Worm (Caenorhabditis elegans): ENCODE measurements around the gene K02D10.3.

DNA sequence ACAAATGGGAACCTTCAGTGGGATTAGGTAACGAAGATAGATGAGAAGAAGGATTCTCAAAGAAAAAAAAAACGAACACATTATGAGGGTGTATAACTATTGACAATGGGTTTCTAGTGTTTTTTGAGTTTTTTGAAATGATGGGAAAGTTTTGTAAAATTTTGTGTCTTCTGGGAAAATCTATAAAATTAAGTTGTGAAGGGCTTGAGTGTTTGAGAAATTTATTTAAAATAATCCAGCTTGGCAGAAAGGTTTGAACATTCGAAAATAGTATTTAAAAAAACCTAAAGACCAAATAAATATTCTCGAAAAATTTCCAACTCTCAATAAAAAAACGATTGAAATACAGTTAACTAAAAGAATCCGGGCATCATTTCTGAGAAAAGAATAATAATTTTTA, 26.5 kb downstream of the K02D10.3 start:
- no peak for TF ChIP-seq hlh-17 (GFP tag; optimal IDR thresholded peaks at IDR 0.05; ENCODE audit: borderline replicate concordance)
- no peak for TF ChIP-seq egl-13 (tag; optimal IDR thresholded peaks at IDR 0.05)
- no peak for TF ChIP-seq snpc-4 (tag; optimal IDR thresholded peaks at IDR 0.05)
- TF ChIP-seq egl-27 (tag; optimal IDR thresholded peaks at IDR 0.05) = no peak
- no peak for TF ChIP-seq nhr-90 (tag; optimal IDR thresholded peaks at IDR 0.05; ENCODE audit: poor library complexity)
- no peak for TF ChIP-seq nhr-11 (tag; optimal IDR thresholded peaks at IDR 0.05)
